Fruit fly (Drosophila melanogaster) whole organism, prepupa: Measurements from ENCODE around the gene CG11693.
A peak's percentile ranks its signal among the peaks of the same experiment; 100 is the strongest.

ENCODE experiments used
- Blimp-1 ChIP-seq: fragments of 200-800 bp; sonication (Bioruptor generic); optimal IDR thresholded peaks from 3 replicates; lab custom pipeline; 2017; ENCODE audit warnings: missing biosample characterization, missing genetic modification characterization, mild to moderate bottlenecking, moderate library complexity, missing genetic modification reagents
- CG11294 ChIP-seq: fragments of 200-800 bp; sonication (Bioruptor generic); IDR thresholded peaks from 2 replicates; pipeline ENCODE4 v1.3.6; 2022; ENCODE audit warnings: missing biosample characterization, missing genetic modification characterization
- CG11902 ChIP-seq: fragments of 200-800 bp; sonication (Bioruptor generic); optimal IDR thresholded peaks from 3 replicates; lab custom pipeline; 2016; ENCODE audit warnings: missing biosample characterization, missing genetic modification characterization
- CG15336 ChIP-seq: fragments of 200-800 bp; sonication (Bioruptor generic); IDR thresholded peaks from 2 replicates; pipeline ENCODE4 v1.3.6; 2022; ENCODE audit warnings: missing biosample characterization, missing genetic modification characterization
- CG1621 ChIP-seq: fragments of 200-800 bp; sonication (Bioruptor generic); optimal IDR thresholded peaks from 3 replicates; lab custom pipeline; 2018; ENCODE audit warnings: missing biosample characterization, mild to moderate bottlenecking, missing genetic modification characterization
- CG16779 ChIP-seq: fragments of 200-800 bp; sonication (Bioruptor generic); optimal IDR thresholded peaks from 3 replicates; lab custom pipeline; 2017; ENCODE audit warnings: missing biosample characterization, mild to moderate bottlenecking, missing genetic modification characterization
- CG34406 ChIP-seq: fragments of 200-800 bp; sonication (Bioruptor generic); optimal IDR thresholded peaks from 3 replicates; lab custom pipeline; 2016; ENCODE audit warnings: missing biosample characterization, missing genetic modification characterization
- CG6163 ChIP-seq: fragments of 200-800 bp; sonication (Bioruptor generic); IDR thresholded peaks from 3 replicates; pipeline ENCODE4 v1.3.6; 2022; ENCODE audit warnings: missing biosample characterization, missing genetic modification characterization
- CG6276 ChIP-seq: fragments of 200-800 bp; sonication (Bioruptor generic); optimal IDR thresholded peaks from 2 replicates; lab custom pipeline; 2017; ENCODE audit warnings: missing biosample characterization, mild to moderate bottlenecking, missing genetic modification characterization
- CG6792 ChIP-seq: fragments of 200-800 bp; sonication (Bioruptor generic); optimal IDR thresholded peaks from 3 replicates; lab custom pipeline; 2016; ENCODE audit warnings: missing biosample characterization, missing genetic modification characterization
- CG7368 ChIP-seq: fragments of 200-800 bp; sonication (Bioruptor generic); optimal IDR thresholded peaks from 3 replicates; lab custom pipeline; 2016; ENCODE audit warnings: missing biosample characterization, missing genetic modification characterization
- CG8119 ChIP-seq: fragments of 200-800 bp; sonication (Bioruptor generic); IDR thresholded peaks from 3 replicates; pipeline ENCODE4 v1.3.6; 2022; ENCODE audit warnings: missing biosample characterization, missing genetic modification characterization
- CG8319 ChIP-seq: fragments of 200-800 bp; sonication (Bioruptor generic); optimal IDR thresholded peaks from 3 replicates; lab custom pipeline; 2016; ENCODE audit warnings: missing biosample characterization, missing genetic modification characterization
- Eip78C ChIP-seq: fragments of 200-800 bp; sonication (Bioruptor generic); peaks from one replicate; lab custom pipeline; 2016; ENCODE audit warnings: missing biosample characterization, missing genetic modification characterization
- Ets21C ChIP-seq: fragments of 200-800 bp; sonication (Bioruptor generic); optimal IDR thresholded peaks from 3 replicates; lab custom pipeline; 2016; ENCODE audit warnings: missing biosample characterization, missing genetic modification characterization
- Ets96B ChIP-seq: fragments of 200-800 bp; optimal IDR thresholded peaks from 2 replicates; lab custom pipeline; 2019; ENCODE audit warnings: missing biosample characterization, mild to moderate bottlenecking, missing genetic modification characterization, moderate library complexity
- Hr38 ChIP-seq: sonication (Bioruptor generic); optimal IDR thresholded peaks from 2 replicates; lab custom pipeline; 2016; ENCODE audit warnings: missing biosample characterization, missing genetic modification characterization
- Hr39 ChIP-seq: fragments of 200-800 bp; sonication (Bioruptor generic); optimal IDR thresholded peaks from 2 replicates; lab custom pipeline; 2016; ENCODE audit warnings: missing biosample characterization, missing genetic modification characterization
- Hr4 ChIP-seq: fragments of 200-800 bp; sonication (Bioruptor generic); optimal IDR thresholded peaks from 3 replicates; lab custom pipeline; 2016; ENCODE audit warnings: missing biosample characterization, missing genetic modification characterization
- Lpt ChIP-seq: fragments of 200-800 bp; sonication (Bioruptor generic); optimal IDR thresholded peaks from 3 replicates; lab custom pipeline; 2016; ENCODE audit warnings: missing biosample characterization, missing genetic modification characterization
- OdsH ChIP-seq: fragments of 200-800 bp; sonication (Bioruptor generic); optimal IDR thresholded peaks from 3 replicates; lab custom pipeline; 2016; ENCODE audit warnings: missing biosample characterization, missing genetic modification characterization
- Smox ChIP-seq: fragments of 200-800 bp; sonication (Bioruptor generic); optimal IDR thresholded peaks from 3 replicates; lab custom pipeline; 2016; ENCODE audit warnings: missing biosample characterization, missing genetic modification characterization
- Sox15 ChIP-seq: fragments of 200-800 bp; sonication (Bioruptor generic); optimal IDR thresholded peaks from 3 replicates; lab custom pipeline; 2016; ENCODE audit warnings: missing biosample characterization, missing genetic modification characterization
- eg ChIP-seq: fragments of 200-800 bp; sonication (Bioruptor generic); IDR thresholded peaks from 3 replicates; pipeline ENCODE4 v1.3.6; 2022; ENCODE audit warnings: missing biosample characterization, missing genetic modification characterization
- esn ChIP-seq: fragments of 200-800 bp; sonication (Bioruptor generic); optimal IDR thresholded peaks from 2 replicates; lab custom pipeline; 2016; ENCODE audit warnings: missing biosample characterization, mild to moderate bottlenecking, missing genetic modification characterization, moderate library complexity
- fkh ChIP-seq: fragments of 200-800 bp; sonication (Bioruptor generic); optimal IDR thresholded peaks from 3 replicates; lab custom pipeline; 2017; ENCODE audit warnings: missing biosample characterization, mild to moderate bottlenecking, missing genetic modification characterization, moderate library complexity
- lz ChIP-seq: fragments of 200-800 bp; sonication (Bioruptor generic); optimal IDR thresholded peaks from 3 replicates; lab custom pipeline; 2016; ENCODE audit warnings: missing biosample characterization, missing genetic modification characterization
- net ChIP-seq: fragments of 200-800 bp; sonication (Bioruptor generic); optimal IDR thresholded peaks from 3 replicates; lab custom pipeline; 2016; ENCODE audit warnings: missing biosample characterization, missing genetic modification characterization
- salr ChIP-seq, 2 experiments: fragments of 200-800 bp; sonication (Bioruptor generic); optimal IDR thresholded peaks; 3 replicates each; lab custom pipeline; 2016 to 2018; ENCODE audit warnings: missing biosample characterization in 2 of 2, missing genetic modification characterization in 2 of 2, mild to moderate bottlenecking in 1 of 2
- ss ChIP-seq, 2 experiments: fragments of 200-800 bp; sonication (Bioruptor generic); optimal IDR thresholded peaks; 2 replicates in 1 of 2; 3 replicates in 1 of 2; lab custom pipeline; 2017 to 2018; ENCODE audit warnings: mild to moderate bottlenecking in 2 of 2, missing biosample characterization in 2 of 2, missing genetic modification characterization in 2 of 2, moderate library complexity in 1 of 2
- topi ChIP-seq: fragments of 200-800 bp; sonication (Bioruptor generic); optimal IDR thresholded peaks from 3 replicates; lab custom pipeline; 2016; ENCODE audit warnings: missing biosample characterization, missing genetic modification characterization
- vri ChIP-seq: fragments of 200-800 bp; sonication (Bioruptor generic); optimal IDR thresholded peaks from 3 replicates; lab custom pipeline; 2016; ENCODE audit warnings: missing biosample characterization, mild to moderate bottlenecking, missing genetic modification characterization

The CG11693 gene

DNA sequence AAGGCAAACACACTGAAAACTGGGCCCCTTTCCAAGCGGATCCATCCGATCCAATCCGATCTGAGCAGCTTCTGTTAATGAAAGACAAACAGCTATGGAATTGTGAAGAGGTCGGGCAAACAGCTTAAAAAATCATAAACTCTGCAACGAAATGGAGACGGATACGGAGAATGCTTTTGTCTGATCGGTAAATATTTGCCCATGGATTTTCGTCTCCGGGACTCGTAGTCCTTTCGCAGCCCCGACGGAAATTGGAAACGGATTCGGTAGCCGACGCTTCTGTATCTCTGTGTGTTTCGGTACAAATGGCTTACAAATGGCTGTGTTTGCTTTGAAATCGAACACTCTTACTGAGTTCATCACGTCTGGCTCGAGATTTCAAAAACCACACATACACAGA is 16.3 kb upstream of the CG11693 start:
- TF ChIP-seq fkh (GFP tag; lab: Kevin White, UChicago) = peak; percentile 33
- no peak for TF ChIP-seq Smox (GFP tag; lab: Kevin White, UChicago)
- no peak for TF ChIP-seq vri (GFP tag; lab: Kevin White, UChicago)
- TF ChIP-seq Ets21C = no peak
- no peak for TF ChIP-seq CG7368 (GFP tag; lab: Kevin White, UChicago)
- no peak for TF ChIP-seq topi (GFP tag; lab: Kevin White, UChicago)
- no peak for TF ChIP-seq Ets96B (tag; lab: Kevin White, UChicago)

DNA sequence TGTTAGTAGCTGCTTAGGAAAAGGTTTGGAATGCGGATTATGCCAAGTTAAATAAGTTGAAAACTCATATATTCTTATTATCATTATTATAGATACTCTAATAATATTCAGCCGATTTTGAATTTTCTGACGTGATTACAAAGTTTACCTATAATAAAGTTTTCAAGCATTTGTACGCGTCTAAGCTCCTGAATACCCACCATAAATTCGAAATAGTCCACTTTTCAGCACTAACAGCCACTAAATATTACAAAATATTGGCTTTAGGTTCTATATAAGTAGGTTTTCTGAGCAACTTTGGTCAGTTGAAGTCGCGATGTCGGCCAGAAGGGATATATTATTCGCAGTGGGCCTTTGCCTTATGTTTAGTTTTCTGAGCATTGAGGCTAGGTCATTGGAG is 13.4 kb upstream of the CG11693 start, which contains the start of gene CG7443:
Gene CG7443, plus strand, starts transcription at position 301 of the 400 bp plus-strand sequence.
- TF ChIP-seq fkh (GFP tag; lab: Kevin White, UChicago) (no peak), Hr38 (GFP tag; lab: Kevin White, UChicago) (no peak), Blimp-1 (GFP tag; lab: Kevin White, UChicago) (no peak), CG11902 (GFP tag; lab: Kevin White, UChicago) (no peak), Sox15 (GFP tag; lab: Kevin White, UChicago) (no peak), OdsH (GFP tag; lab: Kevin White, UChicago) (no peak), CG6276 (GFP tag; lab: Kevin White, UChicago) (no peak)

DNA sequence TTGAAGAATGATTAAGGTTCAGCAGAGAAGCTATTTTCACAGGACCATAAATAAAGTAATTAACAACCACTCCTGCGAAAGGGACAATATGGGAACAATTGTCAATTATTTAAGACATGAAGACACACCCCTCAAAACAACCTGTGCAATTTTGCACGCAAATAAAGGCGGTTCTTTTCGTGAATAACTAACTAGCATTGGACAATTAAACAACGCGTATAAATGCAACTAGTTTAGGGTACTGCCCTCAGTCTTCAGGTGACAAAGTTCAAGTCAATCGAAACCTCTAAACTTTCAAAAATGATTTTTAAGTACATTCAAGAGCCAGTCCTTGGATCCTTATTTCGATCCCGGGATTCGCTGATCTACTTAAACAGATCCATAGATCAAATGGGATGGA is 10.9 kb upstream of the CG11693 start, which contains the start of gene Or85a:
Gene Or85a, plus strand, starts transcription at position 301 of the 400 bp plus-strand sequence.
- TF ChIP-seq CG11294 (GFP tag; lab: Robert Waterston, UW) (no peak), esn (GFP tag; lab: Kevin White, UChicago) (no peak), OdsH (GFP tag; lab: Kevin White, UChicago) (no peak), vri (GFP tag; lab: Kevin White, UChicago) (no peak), Smox (GFP tag; lab: Kevin White, UChicago) (no peak), CG6276 (GFP tag; lab: Kevin White, UChicago) (no peak), CG16779 (no peak), Lpt (GFP tag; lab: Kevin White, UChicago) (no peak), eg (GFP tag; lab: Robert Waterston, UW) (no peak), CG11902 (GFP tag; lab: Kevin White, UChicago) (no peak), CG8319 (GFP tag; lab: Kevin White, UChicago) (no peak), CG1621 (tag; lab: Kevin White, UChicago) (no peak), ss (GFP tag; optimal IDR thresholded peaks at IDR 0.05; lab: Kevin White, UChicago) (no peak), Hr4 (GFP tag; lab: Kevin White, UChicago) (no peak), salr (GFP tag; optimal IDR thresholded peaks at IDR 0.05; lab: Kevin White, UChicago) (no peak), Ets21C (no peak), lz (no peak)
- TF ChIP-seq, all 60 proteins: peak for 0

DNA sequence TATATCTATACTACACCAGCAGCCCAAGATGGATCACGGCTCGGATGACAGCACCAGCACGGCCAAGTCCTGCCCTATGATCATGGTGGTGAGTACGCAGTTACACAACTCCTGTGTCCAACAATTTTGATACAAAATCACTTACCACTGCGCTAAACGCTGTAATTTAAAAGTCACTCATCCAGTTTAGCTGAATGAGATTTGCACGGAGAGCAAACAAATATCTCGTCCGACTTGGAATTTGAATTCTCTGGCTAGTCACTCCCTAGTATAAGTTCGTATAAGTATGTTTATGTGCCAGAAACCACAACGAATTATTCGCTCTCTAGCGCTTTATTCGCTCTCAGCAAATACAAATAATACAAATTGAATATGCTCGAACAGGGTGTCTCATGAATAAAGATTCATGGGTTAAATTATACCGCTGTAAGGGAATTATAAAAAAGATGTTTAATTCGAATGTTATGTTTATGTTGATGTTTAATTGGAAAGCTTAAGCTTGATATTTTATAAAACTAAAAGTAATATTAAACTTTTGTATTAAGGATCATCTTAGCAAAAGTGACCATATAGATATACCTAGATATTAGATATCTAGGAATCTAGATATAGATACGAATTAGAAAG is 7.2 kb upstream of the CG11693 start:
- TF ChIP-seq esn (GFP tag; lab: Kevin White, UChicago) (no peak), Hr4 (GFP tag; lab: Kevin White, UChicago) (peak; percentile 51), CG8119 (GFP tag; lab: Robert Waterston, UW) (peak; percentile 66; the same call in 2 of the 3 replicates), eg (GFP tag; lab: Robert Waterston, UW) (peak; percentile 71), CG6163 (GFP tag; lab: Robert Waterston, UW) (peak; percentile 54; the same call in 2 of the 3 replicates), Hr39 (no peak), CG34406 (GFP tag; lab: Kevin White, UChicago) (no peak), CG15336 (peak; percentile 76), net (GFP tag; lab: Kevin White, UChicago) (peak; percentile 20), lz (no peak), fkh (GFP tag; lab: Kevin White, UChicago) (peak; percentile 47), CG6792 (no peak)
- TF ChIP-seq, all 60 proteins: peak for 7

DNA sequence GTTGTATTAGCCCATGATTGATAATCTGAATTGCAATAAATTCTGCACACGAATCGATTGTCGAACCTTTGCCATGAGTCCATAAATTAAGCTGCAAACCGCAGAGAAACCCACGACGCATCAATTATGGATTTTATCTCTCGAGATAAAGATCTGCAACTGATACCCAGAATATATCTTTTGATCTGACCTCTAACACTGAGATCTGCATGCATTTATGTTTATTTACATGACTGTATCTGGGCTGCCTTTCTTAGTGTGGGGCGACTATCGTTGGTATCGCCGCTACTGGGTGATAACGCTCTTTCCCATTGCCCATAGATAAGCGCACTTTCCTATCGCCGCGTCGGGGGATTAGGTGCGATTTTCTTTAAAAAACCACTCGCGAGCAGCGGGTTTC is 6.6 kb upstream of the CG11693 start, which contains the start of gene Ctr1B:
Gene Ctr1B, plus strand, starts transcription at position 398 of the 400 bp plus-strand sequence.
- TF ChIP-seq vri (GFP tag; lab: Kevin White, UChicago) = no peak
- TF ChIP-seq eg (GFP tag; lab: Robert Waterston, UW) = 0 out of 3 replicates have a peak, but pooled peaks have one; percentile 39
- peak; percentile 53 for TF ChIP-seq Eip78C (GFP tag; lab: Kevin White, UChicago)
- TF ChIP-seq, all 60 proteins: peak for 2
